Fruit fly (Drosophila melanogaster) whole organism, embryonic: Measurements from ENCODE around the gene CG5883.

Source experiments
- C15 ChIP-seq: fragments of 200-800 bp; sonication (Bioruptor generic); IDR thresholded peaks from 3 replicates; pipeline ENCODE4 v1.3.6; 2022; ENCODE audit warnings: missing biosample characterization, missing genetic modification characterization
- CG12299 ChIP-seq: fragments of 200-800 bp; sonication (Bioruptor generic); optimal IDR thresholded peaks from 2 replicates; lab custom pipeline; 2018; ENCODE audit warnings: missing biosample characterization, mild to moderate bottlenecking, missing genetic modification characterization
- CG17912 ChIP-seq: fragments of 200-800 bp; sonication (Bioruptor generic); optimal IDR thresholded peaks from 2 replicates; lab custom pipeline; 2018; ENCODE audit warnings: missing biosample characterization, mild to moderate bottlenecking, missing genetic modification characterization
- CG32767 ChIP-seq: fragments of 200-800 bp; sonication (Bioruptor generic); IDR thresholded peaks from 2 replicates; pipeline ENCODE4 v1.3.6; 2022; ENCODE audit warnings: missing biosample characterization, missing genetic modification characterization
- E2f1 ChIP-seq: fragments of 200-800 bp; sonication (Bioruptor generic); IDR thresholded peaks from 2 replicates; pipeline ENCODE4 v1.3.6; 2022; ENCODE audit warnings: missing biosample characterization, missing genetic modification characterization
- Gug ChIP-seq: fragments of 200-800 bp; sonication (Bioruptor generic); IDR thresholded peaks from 4 replicates; pipeline ENCODE4 v1.3.6; 2022; ENCODE audit warnings: missing biosample characterization, missing genetic modification characterization
- NfI ChIP-seq: fragments of 200-800 bp; sonication (Bioruptor generic); optimal IDR thresholded peaks from 3 replicates; lab custom pipeline; 2018; ENCODE audit warnings: missing biosample characterization, mild to moderate bottlenecking, missing genetic modification characterization, moderate library complexity
- Ptx1 ChIP-seq: fragments of 200-800 bp; sonication (Bioruptor generic); IDR thresholded peaks from 2 replicates; pipeline ENCODE4 v1.3.6; 2022; ENCODE audit warnings: missing biosample characterization, missing genetic modification characterization
- chn ChIP-seq: fragments of 200-800 bp; sonication (Bioruptor generic); optimal IDR thresholded peaks from 2 replicates; lab custom pipeline; 2016; ENCODE audit warnings: missing biosample characterization, missing genetic modification characterization
- unpg ChIP-seq: fragments of 200-800 bp; sonication (Bioruptor generic); optimal IDR thresholded peaks from 3 replicates; lab custom pipeline; 2018; ENCODE audit warnings: missing biosample characterization, mild to moderate bottlenecking, missing genetic modification characterization, moderate library complexity

dm6 chr3L:11927287-11927743 lies 17.3 kb downstream of the CG5883 start, which contains the start of gene byn:
- TF ChIP-seq NfI (GFP tag; lab: Kevin White, UChicago) (no peak), Gug (GFP tag; lab: Robert Waterston, UW) (no peak), CG17912 (GFP tag; lab: Kevin White, UChicago) (no peak), chn (GFP tag; lab: Kevin White, UChicago) (no peak), unpg (GFP tag; lab: Kevin White, UChicago) (no peak), CG12299 (tag; lab: Kevin White, UChicago) (no peak), C15 (GFP tag; lab: Robert Waterston, UW) (no peak), CG32767 (no peak), E2f1 (no peak), Ptx1 (GFP tag; lab: Robert Waterston, UW) (no peak)
